Fruit fly (Drosophila melanogaster) S2 (cell line): ENCODE results near the gene r2d2.

Source experiments
- CG8478 ChIP-seq: fragments of >200 bp; optimal IDR thresholded peaks from 2 replicates; lab custom pipeline; 2018
- CTCF ChIP-seq, 2 experiments: fragments of >200 bp; optimal IDR thresholded peaks; 2 replicates each; lab custom pipeline; 2018

DNA sequence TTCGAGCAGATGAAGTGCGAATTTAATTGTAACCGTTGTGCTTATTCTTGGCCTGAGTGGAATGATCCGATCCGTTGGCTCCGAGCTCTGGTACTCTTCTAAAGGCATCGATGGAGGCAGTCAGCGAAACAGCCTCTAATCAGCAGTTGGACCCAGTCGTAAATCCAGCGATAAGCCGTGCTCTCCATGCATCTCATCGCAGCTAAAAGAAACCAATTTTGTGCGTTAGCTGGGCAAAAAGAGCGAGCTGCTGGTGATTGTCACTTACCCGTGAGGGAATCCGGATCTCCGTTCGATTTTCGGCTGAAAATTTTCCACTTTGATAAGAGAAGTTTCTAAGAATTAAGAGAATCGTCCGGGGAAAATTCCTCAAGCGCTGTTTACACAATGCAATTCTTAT, 4.1 kb upstream of the r2d2 start, which contains the start of gene LKRSDH:
- TF ChIP-seq CG8478 (no peak), CTCF (optimal IDR thresholded peaks at IDR 0.05; lab: Kevin White, UChicago) (no peak)
